Worm (Caenorhabditis elegans) whole organism, L1 larva: ENCODE results near the gene F49F1.11.
"Not testable (repeated sequence)": the region's sequence is repeated elsewhere in the genome, so short reads cannot be mapped to it uniquely, and the experiment has no call there.

ENCODE experiments used
- ces-1 ChIP-seq: fragments of 150-350 bp; optimal IDR thresholded peaks from 2 replicates; lab custom pipeline; 2014; ENCODE audit warnings: missing biosample characterization, missing genetic modification reagents, missing genetic modification characterization
- efl-3 ChIP-seq: fragments of 200-800 bp; sonication (Bioruptor generic); optimal IDR thresholded peaks from 2 replicates; lab custom pipeline; 2018; ENCODE audit warnings: mild to moderate bottlenecking, missing genetic modification characterization, missing compliant biosample characterization
- nhr-28 ChIP-seq: fragments of 150-350 bp; optimal IDR thresholded peaks from 2 replicates; lab custom pipeline; 2014; ENCODE audit warnings: missing biosample characterization, missing genetic modification characterization
- nhr-77 ChIP-seq: fragments of 150-350 bp; optimal IDR thresholded peaks from 2 replicates; lab custom pipeline; 2014; ENCODE audit warnings: missing biosample characterization, missing genetic modification characterization
- pqm-1 ChIP-seq: sonication (generic microtip); optimal IDR thresholded peaks from 3 replicates; lab custom pipeline; 2017; ENCODE audit warnings: missing biosample characterization, missing genetic modification characterization
- zag-1 ChIP-seq: fragments of 150-350 bp; optimal IDR thresholded peaks from 2 replicates; lab custom pipeline; 2014; ENCODE audit warnings: missing biosample characterization, missing genetic modification characterization

ce11 chrIV:4186099-4186498 lies 44.9 kb upstream of the F49F1.11 start, which contains the start of gene K08D10.11:
- not testable (repeated sequence) for TF ChIP-seq zag-1 (tag; lab: Kevin White, UChicago); ces-1; nhr-28 (tag; lab: Kevin White, UChicago); nhr-77 (tag; lab: Kevin White, UChicago); pqm-1 (tag; lab: Kevin White, UChicago); efl-3 (GFP tag; lab: Kevin White, UChicago)
